Fruit fly (Drosophila melanogaster): Measurements from ENCODE around the gene tld.

The tld gene

dm6 chr3R:24768538-24769401 is 19.2 kb downstream of the tld start, which contains the start of gene CG13631 (continued):
- TF ChIP-seq Trl (optimal IDR thresholded peaks at IDR 0.05): peak; percentile 66 to 67
- peak; percentile 93 for TF ChIP-seq Trl (GFP tag; optimal IDR thresholded peaks at IDR 0.05)
- TF ChIP-seq cas (GFP tag; IDR thresholded peaks at IDR 0.05): 0 out of 2 replicates have a peak, but pooled peaks have one; percentile 36
- peak; percentile 86 for TF ChIP-seq CG9817 (tag; optimal IDR thresholded peaks at IDR 0.05)
- TF ChIP-seq vnd (GFP tag; IDR thresholded peaks at IDR 0.05; ENCODE audit: partially characterized antibody): no peak
- TF ChIP-seq chm (GFP tag; IDR thresholded peaks at IDR 0.05): peak; percentile 68; the same call in 1 of the 2 replicates
- peak; percentile 55 for TF ChIP-seq CG4360 (GFP tag; IDR thresholded peaks at IDR 0.05)
- no peak for TF ChIP-seq prd (optimal IDR thresholded peaks at IDR 0.05)
- TF ChIP-seq prd (GFP tag; IDR thresholded peaks at IDR 0.05): peak; percentile 95
- TF ChIP-seq CG11695 (GFP tag; IDR thresholded peaks at IDR 0.05): peak; percentile 89
- peak; percentile 91 for TF ChIP-seq tx (GFP tag; optimal IDR thresholded peaks at IDR 0.05)
- peak; percentile 94 for TF ChIP-seq CG32772 (GFP tag; IDR thresholded peaks at IDR 0.05)
- TF ChIP-seq CG11247 (GFP tag; IDR thresholded peaks at IDR 0.05): peak; percentile 74
- peak; percentile 65 for TF ChIP-seq E2f2 (GFP tag; IDR thresholded peaks at IDR 0.05)
- TF ChIP-seq peb (GFP tag; IDR thresholded peaks at IDR 0.05): peak; percentile 95
- peak; percentile 81 for TF ChIP-seq CG16815 (GFP tag; optimal IDR thresholded peaks at IDR 0.05)
- no peak for TF ChIP-seq CG7963 (GFP tag; IDR thresholded peaks at IDR 0.05; ENCODE audit: partially characterized antibody)
- TF ChIP-seq Mad (GFP tag; optimal IDR thresholded peaks at IDR 0.05): peak; percentile 88
- peak; percentile 86 for TF ChIP-seq kni (GFP tag; optimal IDR thresholded peaks at IDR 0.05)
- peak; percentile 77 for TF ChIP-seq Oaz (GFP tag; IDR thresholded peaks at IDR 0.05)
- TF ChIP-seq CG17829 (tag; optimal IDR thresholded peaks at IDR 0.05): peak; percentile 96
- TF ChIP-seq CG13775 (GFP tag; optimal IDR thresholded peaks at IDR 0.05): peak; percentile 90
- TF ChIP-seq CG1529 (GFP tag; optimal IDR thresholded peaks at IDR 0.05): peak; percentile 98
- no peak for TF ChIP-seq Neu2 (GFP tag; optimal IDR thresholded peaks at IDR 0.05; ENCODE audit: borderline replicate concordance)
- TF ChIP-seq ara (GFP tag; IDR thresholded peaks at IDR 0.05): peak; percentile 94
- peak; percentile 95 for TF ChIP-seq HLH3B (GFP tag; IDR thresholded peaks at IDR 0.05)
- peak; percentile 93 for TF ChIP-seq twi (tag; optimal IDR thresholded peaks at IDR 0.05)
- peak; percentile 93 for TF ChIP-seq Chrac-16 (GFP tag; optimal IDR thresholded peaks at IDR 0.05)
- no peak for TF ChIP-seq CG42726 (GFP tag; IDR thresholded peaks at IDR 0.05; ENCODE audit: partially characterized antibody)
- peak; percentile 93 for TF ChIP-seq Lhr (GFP tag; optimal IDR thresholded peaks at IDR 0.05)
- TF ChIP-seq bsh (GFP tag; optimal IDR thresholded peaks at IDR 0.05): peak; percentile 91 to 98
- no peak for TF ChIP-seq Dll (GFP tag; IDR thresholded peaks at IDR 0.05; ENCODE audit: partially characterized antibody)
- peak; percentile 96 for TF ChIP-seq Atf3 (GFP tag; optimal IDR thresholded peaks at IDR 0.05)
- TF ChIP-seq aop (GFP tag; IDR thresholded peaks at IDR 0.05): peak; percentile 76; the same call in 1 of the 2 replicates
- TF ChIP-seq CG10267 (tag; optimal IDR thresholded peaks at IDR 0.05): peak; percentile 90
- peak; percentile 61 for TF ChIP-seq grn (GFP tag; optimal IDR thresholded peaks at IDR 0.05)
- TF ChIP-seq CG16863 (GFP tag; optimal IDR thresholded peaks at IDR 0.05): peak; percentile 96
- peak; percentile 87 for TF ChIP-seq CG14050 (GFP tag; IDR thresholded peaks at IDR 0.05)
- no peak for TF ChIP-seq nom (GFP tag; optimal IDR thresholded peaks at IDR 0.05)
- peak; percentile 95 for TF ChIP-seq CG6254 (GFP tag; optimal IDR thresholded peaks at IDR 0.05)
- no peak for TF ChIP-seq ham (GFP tag; IDR thresholded peaks at IDR 0.05)
- TF ChIP-seq Hr39 (optimal IDR thresholded peaks at IDR 0.05): no peak
- no peak for TF ChIP-seq yki (optimal IDR thresholded peaks at IDR 0.05)
- peak; percentile 10 for TF ChIP-seq emc (GFP tag; optimal IDR thresholded peaks at IDR 0.05)
- peak; percentile 94 for TF ChIP-seq btn (GFP tag; optimal IDR thresholded peaks at IDR 0.05)
- peak; percentile 89 for TF ChIP-seq CG10565 (GFP tag; optimal IDR thresholded peaks at IDR 0.05)
- peak; percentile 83 for TF ChIP-seq CG4617 (GFP tag; optimal IDR thresholded peaks at IDR 0.05; ENCODE audit: borderline replicate concordance)
- TF ChIP-seq otp (GFP tag; IDR thresholded peaks at IDR 0.05): peak; percentile 83
- peak; percentile 60 for TF ChIP-seq CG32532 (GFP tag; IDR thresholded peaks at IDR 0.05)
- peak; percentile 90 for TF ChIP-seq CG12659 (GFP tag; optimal IDR thresholded peaks at IDR 0.05)

Data from whole organism, embryonic.